Fruit fly (Drosophila melanogaster) whole organism: ENCODE results near the gene CG42656.

ENCODE experiments used
- CG8478 ChIP-seq: fragments of >200 bp; optimal IDR thresholded peaks from 2 replicates; lab custom pipeline; 2018; ENCODE audit warnings: inconsistent platforms
- Dll ChIP-seq: fragments of >200 bp; optimal IDR thresholded peaks from 2 replicates; lab custom pipeline; 2017
- EcR ChIP-seq, 2 experiments: fragments of >200 bp; optimal IDR thresholded peaks; 2 replicates each; lab custom pipeline; 2017; ENCODE audit warnings: missing biosample characterization in 2 of 2, missing genetic modification characterization in 2 of 2, missing genetic modification reagents in 2 of 2
- pan ChIP-seq: fragments of >200 bp; optimal IDR thresholded peaks from 2 replicates; lab custom pipeline; 2017
- psq ChIP-seq: fragments of >200 bp; optimal IDR thresholded peaks from 2 replicates; lab custom pipeline; 2017
- usp ChIP-seq: fragments of >200 bp; optimal IDR thresholded peaks from 2 replicates; lab custom pipeline; 2017; ENCODE audit warnings: missing biosample characterization, missing genetic modification characterization, mixed read lengths

CG42656 gene

DNA sequence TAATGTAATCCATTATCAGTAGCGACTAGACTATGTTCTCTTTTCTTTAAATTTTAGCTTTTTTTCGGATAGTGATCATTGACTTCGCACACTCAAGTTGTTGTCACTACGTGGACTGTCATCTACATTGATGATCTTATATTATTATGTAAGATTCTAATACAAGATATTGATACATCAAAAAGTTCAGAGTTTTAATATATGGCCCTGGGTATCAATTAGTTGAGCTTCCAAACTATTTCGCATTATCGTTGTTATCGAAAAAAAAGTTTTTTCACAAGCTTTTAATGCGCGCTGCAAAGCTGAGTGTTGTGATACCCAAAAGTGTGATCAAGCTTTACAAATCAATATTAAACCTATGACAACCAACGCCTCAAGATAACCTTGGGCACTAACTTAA, 972 bp downstream of the CG42656 start:
- TF ChIP-seq EcR (GFP tag; optimal IDR thresholded peaks at IDR 0.05; lab: Kevin White, UChicago): no peak
- peak; percentile 9 for TF ChIP-seq pan

DNA sequence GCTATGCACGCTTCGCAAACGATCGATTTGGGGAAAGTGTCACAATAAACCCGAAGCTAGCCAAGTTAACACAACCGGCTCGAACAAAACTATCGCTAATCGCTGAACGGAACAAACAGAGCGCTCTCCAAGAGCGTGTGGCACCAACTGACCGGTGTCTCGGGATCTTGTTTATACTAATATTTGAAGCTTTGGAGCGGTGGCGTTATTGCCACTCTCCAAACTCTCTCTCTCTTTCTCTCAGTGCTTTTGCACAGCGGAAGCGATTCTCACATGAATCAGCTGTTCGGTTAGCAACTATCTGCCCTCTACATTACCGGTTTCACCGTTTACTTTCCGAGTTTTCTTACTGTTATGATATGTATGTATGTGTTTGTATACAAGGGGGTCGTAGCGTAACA, 1.6 kb downstream of the CG42656 start:
- no peak for TF ChIP-seq CG8478 (lab: Kevin White, UChicago)
- TF ChIP-seq EcR (GFP tag; optimal IDR thresholded peaks at IDR 0.05; lab: Kevin White, UChicago): peak in 1 of 2 experiments; percentile 17
- no peak for TF ChIP-seq psq

DNA sequence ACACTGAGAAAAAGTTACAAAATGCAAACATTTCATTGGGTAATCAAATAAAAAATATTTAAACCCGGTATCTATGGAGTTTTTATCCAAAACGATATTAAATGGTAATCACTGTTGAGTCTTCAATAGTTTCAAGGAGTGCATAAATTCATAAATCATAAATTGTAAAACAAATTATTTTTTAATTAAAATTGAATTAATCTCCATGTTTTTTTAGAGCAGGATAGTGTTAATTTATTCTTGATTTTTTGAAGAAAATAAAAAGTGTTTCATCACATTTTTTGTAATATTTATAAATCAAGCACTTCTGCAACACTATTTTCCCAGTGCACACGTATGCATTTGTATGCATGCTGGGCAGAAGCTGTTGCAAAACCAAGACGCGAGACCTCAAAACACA, 2.2 kb downstream of the CG42656 start:
- TF ChIP-seq pan: no peak
- no peak for TF ChIP-seq EcR (GFP tag; optimal IDR thresholded peaks at IDR 0.05; lab: Kevin White, UChicago)
- no peak for TF ChIP-seq psq
- no peak for TF ChIP-seq usp (GFP tag; lab: Kevin White, UChicago)
- TF ChIP-seq CG8478 (lab: Kevin White, UChicago): no peak
- TF ChIP-seq Dll: no peak

DNA sequence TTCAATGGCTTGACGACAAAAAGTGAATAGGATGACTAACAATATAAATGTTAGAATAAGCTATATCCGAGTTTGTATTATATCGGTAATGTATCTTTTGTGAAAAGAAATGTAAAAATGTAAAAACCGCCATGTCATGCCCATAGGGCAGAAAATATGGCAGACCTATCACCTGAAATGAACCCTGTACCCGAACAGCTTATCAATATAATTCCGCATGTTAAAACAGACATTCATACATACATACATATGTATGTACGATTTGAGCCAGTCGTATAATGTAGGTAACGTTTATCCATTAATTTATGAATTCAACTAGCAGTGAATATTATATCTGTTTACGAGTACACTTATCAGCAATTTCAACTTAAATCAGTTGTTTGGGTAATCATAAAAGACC, 3.2 kb downstream of the CG42656 start:
- TF ChIP-seq EcR (GFP tag; optimal IDR thresholded peaks at IDR 0.05; lab: Kevin White, UChicago) (no peak), usp (GFP tag; lab: Kevin White, UChicago) (no peak), psq (no peak), pan (no peak)

DNA sequence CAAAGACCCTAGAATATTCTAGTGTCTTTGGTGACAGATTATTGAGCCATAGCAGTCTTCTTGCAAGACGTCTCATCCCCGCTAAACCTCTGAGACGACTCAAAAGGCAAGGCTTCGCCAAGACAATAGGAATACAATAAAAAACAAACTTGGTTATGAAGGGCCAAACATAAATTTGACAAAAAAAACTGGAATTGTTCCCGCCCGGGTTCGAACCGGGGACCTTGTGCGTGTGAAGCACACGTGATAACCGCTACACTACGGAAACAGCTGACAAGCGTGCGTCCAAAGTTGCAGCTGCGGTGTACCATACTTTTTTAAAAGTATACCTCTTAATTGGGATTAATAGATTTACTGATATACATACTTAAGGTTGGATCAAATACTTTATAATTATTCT, 17.4 kb downstream of the CG42656 start:
- no peak for TF ChIP-seq Dll
- TF ChIP-seq EcR (GFP tag; optimal IDR thresholded peaks at IDR 0.05; lab: Kevin White, UChicago): no peak

DNA sequence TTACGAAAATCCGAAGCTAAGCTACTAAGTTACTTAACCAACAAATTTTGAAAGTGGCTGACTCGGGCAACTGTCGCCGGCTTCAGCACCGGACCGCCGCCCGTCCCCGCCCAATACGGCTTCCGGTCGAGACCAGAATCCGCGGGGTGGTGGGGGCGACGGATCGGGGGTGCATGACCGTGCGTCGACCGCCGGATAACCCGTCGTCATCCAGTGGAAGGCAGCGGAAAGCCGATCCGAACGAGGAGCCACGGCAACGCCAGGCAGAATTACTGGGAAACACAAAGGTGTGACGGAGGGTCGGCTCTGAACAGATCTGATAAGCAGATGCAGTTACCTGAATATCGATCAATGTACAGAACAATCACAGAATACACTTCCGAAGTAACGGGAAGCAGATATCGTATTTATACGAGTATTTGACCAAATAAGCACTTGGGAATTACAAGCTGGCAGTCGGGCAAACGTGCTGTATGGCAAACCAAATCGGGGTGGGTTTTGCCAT, 18.4 kb downstream of the CG42656 start:
- no peak for TF ChIP-seq Dll
- no peak for TF ChIP-seq pan
- TF ChIP-seq EcR (GFP tag; optimal IDR thresholded peaks at IDR 0.05; lab: Kevin White, UChicago): peak; percentile 74 to 87
- no peak for TF ChIP-seq psq
- TF ChIP-seq usp (GFP tag; lab: Kevin White, UChicago): no peak
- TF ChIP-seq CG8478 (lab: Kevin White, UChicago): no peak

DNA sequence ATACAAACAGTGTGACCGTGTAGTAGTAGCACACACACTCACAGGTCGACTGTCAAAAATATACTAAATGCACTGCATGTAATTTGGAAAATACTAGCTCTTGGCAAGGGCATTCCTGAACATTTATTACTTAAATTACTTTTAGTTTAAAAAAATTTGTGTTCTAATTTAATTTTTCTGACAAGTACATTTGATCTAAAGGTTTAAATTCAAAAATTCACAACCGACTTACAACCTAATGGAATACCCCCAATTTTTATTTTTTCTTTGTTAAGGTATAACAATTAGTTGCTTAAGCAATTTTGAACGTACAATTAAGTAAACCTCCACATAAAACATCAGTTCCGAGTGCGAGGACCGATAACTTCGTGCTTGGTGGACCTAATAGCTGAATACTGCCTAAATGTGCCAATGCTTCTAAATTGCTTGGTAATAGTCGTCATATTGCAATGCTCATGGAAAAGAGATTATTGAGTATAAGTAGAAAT, 19.3 kb downstream of the CG42656 start, which contains the start of gene CG1142:
TSS of gene CG1142 (minus strand) at position 15 of the 488 bp plus-strand sequence.
- TF ChIP-seq usp (GFP tag; lab: Kevin White, UChicago) (no peak), EcR (GFP tag; optimal IDR thresholded peaks at IDR 0.05; lab: Kevin White, UChicago) (no peak), Dll (no peak), CG8478 (lab: Kevin White, UChicago) (no peak), pan (no peak), psq (no peak)

DNA sequence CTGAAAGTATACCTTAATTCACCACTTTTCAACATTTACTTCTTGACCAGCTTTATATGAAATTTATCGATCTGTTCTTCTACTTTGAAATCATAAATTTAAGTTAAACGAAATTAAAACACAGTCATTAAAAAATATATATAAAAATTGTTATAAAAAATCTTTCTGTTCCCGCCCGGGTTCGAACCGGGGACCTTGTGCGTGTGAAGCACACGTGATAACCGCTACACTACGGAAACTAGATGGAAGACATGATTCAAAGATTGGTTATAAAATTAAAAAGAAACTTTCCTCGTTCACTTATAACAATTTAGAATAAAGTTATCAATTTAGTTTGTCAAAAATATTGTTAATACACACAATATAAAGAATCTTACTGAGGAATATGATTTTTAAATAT, 21.2 kb downstream of the CG42656 start:
- no peak for TF ChIP-seq pan
